Worm (Caenorhabditis elegans): ENCODE results near the gene tars-1.

Gene tars-1

DNA sequence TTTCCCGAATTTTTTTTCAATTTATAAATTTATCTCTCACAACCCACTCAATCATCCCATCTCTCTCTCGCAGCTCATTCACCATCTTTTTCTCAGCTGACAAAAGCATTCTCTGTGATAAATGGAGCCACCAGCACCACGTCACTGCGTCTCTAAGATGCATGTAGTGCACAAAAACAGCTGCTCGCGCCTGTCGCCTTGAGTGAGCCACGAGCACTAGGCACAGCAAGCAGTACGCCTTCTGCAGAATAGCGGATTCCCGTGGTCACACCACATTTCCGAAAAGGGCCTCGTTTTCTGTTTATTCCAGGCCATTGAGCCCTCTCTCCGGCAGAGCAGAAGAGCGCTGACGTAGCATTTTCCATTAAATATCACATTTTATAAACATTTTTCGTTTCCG lies 18.1 kb upstream of the tars-1 start, which contains the start of gene F13D12.10 (continued):
- TF ChIP-seq fos-1 (tag; optimal IDR thresholded peaks at IDR 0.05) = no peak
- TF ChIP-seq ztf-1 (GFP tag; conservative IDR thresholded peaks at IDR 0.05) = no peak
- no peak for TF ChIP-seq lin-11 (tag; optimal IDR thresholded peaks at IDR 0.05)
- TF ChIP-seq crh-2 (tag; optimal IDR thresholded peaks at IDR 0.05) = no peak

DNA sequence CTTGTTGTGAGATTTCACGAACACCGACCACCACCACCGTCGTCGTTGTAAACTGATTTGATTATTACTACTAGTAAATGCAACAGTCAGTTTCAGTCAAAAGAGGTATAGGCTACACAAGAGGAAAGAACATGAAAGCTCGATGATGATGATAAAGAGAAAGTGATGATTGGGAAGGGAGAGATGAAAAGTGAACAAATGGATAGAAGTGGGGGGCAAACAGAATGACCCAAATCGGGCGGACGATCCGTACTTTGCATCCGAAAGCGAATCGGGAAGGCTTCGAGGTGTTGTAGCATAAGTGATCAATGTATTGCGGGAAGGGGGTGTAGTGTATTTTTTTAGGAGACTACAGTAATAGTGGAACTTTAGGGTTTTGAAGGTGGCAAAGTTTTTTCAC lies 15.3 kb upstream of the tars-1 start:
- TF ChIP-seq aly-2 (tag; optimal IDR thresholded peaks at IDR 0.05) (no peak), blmp-1 (tag; optimal IDR thresholded peaks at IDR 0.05; ENCODE audit: insufficient read depth) (peak; percentile 30)

ce11 chrII:11709464-11709863 lies 14.0 kb upstream of the tars-1 start, which contains the start of gene fcmt-1:
Gene fcmt-1, minus strand, starts transcription at chrII:11709564.
- TF ChIP-seq dmd-4 (tag; optimal IDR thresholded peaks at IDR 0.05) (no peak), elt-3 (tag; optimal IDR thresholded peaks at IDR 0.05) (no peak), nhr-77 (tag; optimal IDR thresholded peaks at IDR 0.05) (no peak), R02D3.7 (tag; optimal IDR thresholded peaks at IDR 0.05) (no peak), lin-11 (tag; optimal IDR thresholded peaks at IDR 0.05) (no peak), lin-13 (GFP tag; optimal IDR thresholded peaks at IDR 0.05) (no peak), blmp-1 (tag; optimal IDR thresholded peaks at IDR 0.05; ENCODE audit: insufficient read depth) (no peak), ZK546.5 (tag; optimal IDR thresholded peaks at IDR 0.05) (no peak)

DNA sequence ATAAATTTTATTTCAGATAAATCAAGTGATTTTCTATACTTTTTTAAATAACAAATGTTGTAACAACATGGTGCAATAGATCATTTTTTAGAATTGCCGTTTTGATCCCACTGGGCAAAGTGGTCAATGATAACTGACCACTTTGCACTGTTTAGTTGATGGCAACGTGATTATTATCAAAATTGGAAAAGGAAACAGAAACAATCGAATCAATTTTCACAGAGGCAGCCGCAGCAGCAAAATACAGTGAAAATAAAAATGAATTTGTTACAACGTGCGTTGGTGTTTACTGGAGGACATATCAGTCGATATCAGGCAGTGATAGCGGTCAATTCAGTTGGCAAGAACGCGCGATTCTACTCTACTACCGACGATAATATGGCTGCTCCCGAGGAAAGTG lies 10.3 kb upstream of the tars-1 start, which contains the start of gene VF13D12L.3:
VF13D12L.3 (plus strand) TSS at position 223 of the 400 bp plus-strand sequence.
- TF ChIP-seq mab-5 (tag; optimal IDR thresholded peaks at IDR 0.05) (no peak), lsy-2 (tag; optimal IDR thresholded peaks at IDR 0.05) (no peak), blmp-1 (tag; optimal IDR thresholded peaks at IDR 0.05; ENCODE audit: insufficient read depth) (peak; percentile 2), sem-4 (tag; optimal IDR thresholded peaks at IDR 0.05) (no peak)

DNA sequence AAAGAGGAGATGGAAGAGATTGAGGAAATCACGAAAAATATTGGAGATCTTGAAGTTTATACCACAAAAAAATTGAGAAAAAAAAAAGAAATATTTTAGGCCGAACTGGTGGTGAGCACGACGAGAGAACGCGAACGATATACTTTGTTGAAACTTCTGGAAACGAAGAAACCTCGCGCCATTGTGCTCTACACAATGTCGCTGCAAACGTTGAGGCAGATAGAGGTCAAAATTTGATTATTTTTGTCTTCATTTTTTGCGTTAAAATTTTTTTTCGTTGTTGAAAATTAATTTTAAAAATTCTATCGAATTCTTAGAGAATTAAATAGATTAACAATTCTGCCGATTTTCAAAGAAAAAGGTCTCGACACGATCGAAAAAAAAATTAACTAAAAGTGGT lies 5.2 kb upstream of the tars-1 start:
- TF ChIP-seq peb-1 (tag; optimal IDR thresholded peaks at IDR 0.05) = no peak

ce11 chrII:11700200-11700599 lies 4.7 kb upstream of the tars-1 start, which contains the start of gene inos-1:
Gene inos-1, minus strand, starts transcription at chrII:11700300.
- peak; percentile 8 for TF ChIP-seq unc-55 (GFP tag; optimal IDR thresholded peaks at IDR 0.05)
- TF ChIP-seq nhr-12 (tag; optimal IDR thresholded peaks at IDR 0.05) = no peak
- TF ChIP-seq nhr-23 (tag; optimal IDR thresholded peaks at IDR 0.05) = no peak
- TF ChIP-seq ztf-11 (tag; optimal IDR thresholded peaks at IDR 0.05) = no peak
- no peak for TF ChIP-seq egl-27 (tag; optimal IDR thresholded peaks at IDR 0.05)
- no peak for TF ChIP-seq elt-1 (tag; optimal IDR thresholded peaks at IDR 0.05)

ce11 chrII:11695945-11696270 lies 451 bp upstream of the tars-1 start, which contains the start of gene xpf-1:
Gene xpf-1, plus strand, starts transcription at chrII:11696171.
- TF ChIP-seq C34F6.9 (tag; optimal IDR thresholded peaks at IDR 0.05) (no peak), ZK546.5 (tag; optimal IDR thresholded peaks at IDR 0.05) (no peak), sma-3 (GFP tag; optimal IDR thresholded peaks at IDR 0.05) (no peak), unc-39 (tag; optimal IDR thresholded peaks at IDR 0.05) (no peak), snpc-4 (tag; optimal IDR thresholded peaks at IDR 0.05) (no peak), lin-39 (tag; optimal IDR thresholded peaks at IDR 0.05) (no peak), ztf-11 (tag; optimal IDR thresholded peaks at IDR 0.05) (no peak), sma-9 (GFP tag; optimal IDR thresholded peaks at IDR 0.05) (no peak), sma-9 (tag; optimal IDR thresholded peaks at IDR 0.05) (no peak), nhr-25 (tag; optimal IDR thresholded peaks at IDR 0.05) (no peak), fos-1 (tag; optimal IDR thresholded peaks at IDR 0.05) (no peak)

DNA sequence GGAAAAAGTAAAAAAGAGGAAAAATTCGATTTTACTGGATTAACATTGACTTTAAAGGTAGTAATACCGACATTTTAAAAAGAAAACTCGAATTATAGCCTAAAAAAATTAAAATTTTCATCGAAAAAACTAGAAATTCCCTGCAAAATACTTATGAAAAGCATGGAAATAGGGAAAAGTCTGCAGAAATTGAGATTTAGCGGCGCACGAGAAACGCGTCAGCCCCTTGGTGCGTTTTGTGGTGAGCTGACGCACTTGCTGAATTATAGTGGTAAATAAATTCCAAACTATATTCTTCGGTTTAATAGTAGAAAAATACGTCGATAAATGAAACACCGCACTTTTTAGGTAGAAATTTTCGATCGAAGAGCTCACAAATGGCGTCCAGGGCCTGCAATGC lies 1.0 kb downstream of the tars-1 start:
- TF ChIP-seq dmd-4 (tag; optimal IDR thresholded peaks at IDR 0.05) (no peak), ztf-11 (tag; optimal IDR thresholded peaks at IDR 0.05) (no peak), lin-39 (tag; optimal IDR thresholded peaks at IDR 0.05) (no peak), nhr-129 (tag; optimal IDR thresholded peaks at IDR 0.05) (peak; percentile 42), nhr-25 (tag; optimal IDR thresholded peaks at IDR 0.05) (peak; percentile 8), crh-2 (tag; optimal IDR thresholded peaks at IDR 0.05) (peak; percentile 27), nhr-11 (tag; optimal IDR thresholded peaks at IDR 0.05) (no peak), gmeb-1 (tag; optimal IDR thresholded peaks at IDR 0.05) (peak; percentile 16), nhr-6 (tag; optimal IDR thresholded peaks at IDR 0.05) (no peak), nhr-12 (tag; optimal IDR thresholded peaks at IDR 0.05) (no peak), elt-3 (tag; optimal IDR thresholded peaks at IDR 0.05) (no peak), nhr-21 (tag; optimal IDR thresholded peaks at IDR 0.05) (no peak), F13H6.1 (tag; optimal IDR thresholded peaks at IDR 0.05) (no peak), ZK546.5 (tag; optimal IDR thresholded peaks at IDR 0.05) (no peak), ama-1 (optimal IDR thresholded peaks at IDR 0.05) (no peak), R02D3.7 (tag; optimal IDR thresholded peaks at IDR 0.05) (no peak), lin-11 (tag; optimal IDR thresholded peaks at IDR 0.05) (no peak), ztf-1 (GFP tag; conservative IDR thresholded peaks at IDR 0.05) (no peak), blmp-1 (tag; optimal IDR thresholded peaks at IDR 0.05; ENCODE audit: insufficient read depth) (no peak), ceh-82 (tag; optimal IDR thresholded peaks at IDR 0.05) (no peak), egl-27 (tag; optimal IDR thresholded peaks at IDR 0.05) (no peak), unc-39 (tag; optimal IDR thresholded peaks at IDR 0.05) (no peak), unc-55 (GFP tag; optimal IDR thresholded peaks at IDR 0.05) (peak; percentile 50), lsy-2 (tag; optimal IDR thresholded peaks at IDR 0.05) (peak in 1 of 2 experiments; percentile 56), C34F6.9 (tag; optimal IDR thresholded peaks at IDR 0.05) (peak; percentile 44)

Data from whole organism, L2 larva.